In genomic region chr3L:6554056-6554739, dm6 we compare ENCODE assay signal across 5 fruit fly cellular contexts.
A peak's percentile ranks its signal among the peaks of the same experiment; 100 is the strongest.
TF ChIP-seq lines count a peak whose summit lies in the region.

No protein-coding gene starts in this region.

- TF ChIP-seq CTCF in whole organism, embryonic (GFP tag; optimal IDR thresholded peaks at IDR 0.05; lab: Kevin White, UChicago): no peak

TF ChIP-seq in whole organism, adult, 20 proteins besides CTCF, POLR2A, EP300 and RAD21:
- no peak for TF ChIP-seq ovo (GFP tag; optimal IDR thresholded peaks at IDR 0.05; lab: Kevin White, UChicago)
- TF ChIP-seq kay (GFP tag; lab: Kevin White, UChicago; ENCODE audit: borderline replicate concordance): peak; percentile 71

TF ChIP-seq in whole organism, embryonic, 481 proteins besides CTCF, POLR2A, EP300 and RAD21:
- TF ChIP-seq sens (GFP tag; lab: Kevin White, UChicago) (peak; percentile 65), vvl (GFP tag; IDR thresholded peaks at IDR 0.05; lab: Robert Waterston, UW) (peak; percentile 28; the same call in 1 of the 2 replicates), CG1603 (tag; optimal IDR thresholded peaks at IDR 0.05; lab: Kevin White, UChicago) (peak; percentile 17), Med (GFP tag; lab: Kevin White, UChicago) (peak; percentile 49), CG2120 (GFP tag; optimal IDR thresholded peaks at IDR 0.05; lab: Kevin White, UChicago) (peak; percentile 5), grau (tag; optimal IDR thresholded peaks at IDR 0.05; lab: Kevin White, UChicago) (peak; percentile 8), ken (GFP tag; IDR thresholded peaks at IDR 0.05; lab: Robert Waterston, UW) (0 out of 3 replicates have a peak, but pooled peaks have one; percentile 23), nmo (GFP tag; optimal IDR thresholded peaks at IDR 0.05; lab: Kevin White, UChicago) (peak; percentile 6), CG11504 (tag; optimal IDR thresholded peaks at IDR 0.05; lab: Kevin White, UChicago) (peak; percentile 17), Hr51 (GFP tag; optimal IDR thresholded peaks at IDR 0.05; lab: Kevin White, UChicago) (peak in 1 of 2 experiments; percentile 12), tll (GFP tag; optimal IDR thresholded peaks at IDR 0.05; lab: Kevin White, UChicago) (no peak), CG17361 (GFP tag; IDR thresholded peaks at IDR 0.05; lab: Robert Waterston, UW) (0 out of 3 replicates have a peak, but pooled peaks have one; percentile 15), sr (GFP tag; IDR thresholded peaks at IDR 0.05; lab: Robert Waterston, UW) (no peak), jumu (GFP tag; optimal IDR thresholded peaks at IDR 0.05; lab: Kevin White, UChicago) (no peak), oc (tag; optimal IDR thresholded peaks at IDR 0.05; lab: Kevin White, UChicago) (peak; percentile 68), Ets65A (GFP tag; lab: Kevin White, UChicago) (peak; percentile 37), Sry-δ (GFP tag; optimal IDR thresholded peaks at IDR 0.05; lab: Kevin White, UChicago) (no peak), gem (tag; optimal IDR thresholded peaks at IDR 0.05; lab: Kevin White, UChicago) (peak; percentile 6)

TF ChIP-seq in whole organism, prepupa, 60 proteins besides CTCF, POLR2A, EP300 and RAD21:
- TF ChIP-seq svp (GFP tag; lab: Kevin White, UChicago) (peak; percentile 63), CG32006 (GFP tag; optimal IDR thresholded peaks at IDR 0.05; lab: Kevin White, UChicago) (peak; percentile 5), Hr39 (GFP tag; optimal IDR thresholded peaks at IDR 0.05; lab: Kevin White, UChicago) (peak; percentile 19), pdm3 (GFP tag; optimal IDR thresholded peaks at IDR 0.05; lab: Kevin White, UChicago) (peak; percentile 5), Sox15 (GFP tag; optimal IDR thresholded peaks at IDR 0.05; lab: Kevin White, UChicago) (no peak), CG31627 (GFP tag; optimal IDR thresholded peaks at IDR 0.05; lab: Kevin White, UChicago) (peak; percentile 28), Sox102F (GFP tag; optimal IDR thresholded peaks at IDR 0.05; lab: Kevin White, UChicago) (peak; percentile 21), cyc (GFP tag; optimal IDR thresholded peaks at IDR 0.05; lab: Kevin White, UChicago) (peak; percentile 3), acj6 (GFP tag; optimal IDR thresholded peaks at IDR 0.05; lab: Kevin White, UChicago) (no peak), Met (GFP tag; optimal IDR thresholded peaks at IDR 0.05; lab: Kevin White, UChicago) (peak; percentile 24), fd59A (GFP tag; optimal IDR thresholded peaks at IDR 0.05; lab: Kevin White, UChicago) (no peak), topi (GFP tag; optimal IDR thresholded peaks at IDR 0.05; lab: Kevin White, UChicago) (peak; percentile 6)

TF ChIP-seq in whole organism, pupa, 21 proteins besides CTCF, POLR2A, EP300 and RAD21:
- TF ChIP-seq CG34367 (tag; optimal IDR thresholded peaks at IDR 0.05; lab: Kevin White, UChicago): no peak
- peak; percentile 18 for TF ChIP-seq CG8159 (tag; optimal IDR thresholded peaks at IDR 0.05; lab: Kevin White, UChicago)
- no peak for TF ChIP-seq CG32121 (GFP tag; IDR thresholded peaks at IDR 0.05; lab: Robert Waterston, UW)
- TF ChIP-seq EcR (GFP tag; optimal IDR thresholded peaks at IDR 0.05; lab: Kevin White, UChicago): no peak
- TF ChIP-seq Pif1A (GFP tag; optimal IDR thresholded peaks at IDR 0.05; lab: Kevin White, UChicago): peak; percentile 3
TF ChIP-seq in whole organism, pupa: peak in this region for 2.

TF ChIP-seq in whole organism, wandering third instar larva, 38 proteins besides CTCF, POLR2A, EP300 and RAD21:
- TF ChIP-seq tai (GFP tag; optimal IDR thresholded peaks at IDR 0.05; lab: Kevin White, UChicago) (no peak), N (GFP tag; optimal IDR thresholded peaks at IDR 0.05; lab: Kevin White, UChicago) (no peak), ey (GFP tag; optimal IDR thresholded peaks at IDR 0.05; lab: Kevin White, UChicago) (peak; percentile 8), Sp1 (GFP tag; optimal IDR thresholded peaks at IDR 0.05; lab: Kevin White, UChicago) (peak; percentile 6), GATAd (GFP tag; optimal IDR thresholded peaks at IDR 0.05; lab: Kevin White, UChicago) (no peak), Hr78 (GFP tag; optimal IDR thresholded peaks at IDR 0.05; lab: Kevin White, UChicago) (no peak), fru (GFP tag; optimal IDR thresholded peaks at IDR 0.05; lab: Kevin White, UChicago) (peak; percentile 3), Myc (optimal IDR thresholded peaks at IDR 0.05; lab: Kevin White, UChicago) (no peak), h (GFP tag; optimal IDR thresholded peaks at IDR 0.05; lab: Kevin White, UChicago) (peak; percentile 2), foxo (GFP tag; optimal IDR thresholded peaks at IDR 0.05; lab: Kevin White, UChicago) (no peak), br (GFP tag; optimal IDR thresholded peaks at IDR 0.05; lab: Kevin White, UChicago) (no peak), HLH106 (tag; optimal IDR thresholded peaks at IDR 0.05; lab: Kevin White, UChicago) (no peak), dmrt93B (GFP tag; optimal IDR thresholded peaks at IDR 0.05; lab: Kevin White, UChicago) (peak; percentile 8), Hr83 (GFP tag; optimal IDR thresholded peaks at IDR 0.05; lab: Kevin White, UChicago; ENCODE audit: poor library complexity, severe bottlenecking) (no peak), Hnf4 (GFP tag; optimal IDR thresholded peaks at IDR 0.05; lab: Kevin White, UChicago) (no peak)
